Fruit fly (Drosophila melanogaster): ENCODE results near the gene CG33116.

CG33116 gene

DNA sequence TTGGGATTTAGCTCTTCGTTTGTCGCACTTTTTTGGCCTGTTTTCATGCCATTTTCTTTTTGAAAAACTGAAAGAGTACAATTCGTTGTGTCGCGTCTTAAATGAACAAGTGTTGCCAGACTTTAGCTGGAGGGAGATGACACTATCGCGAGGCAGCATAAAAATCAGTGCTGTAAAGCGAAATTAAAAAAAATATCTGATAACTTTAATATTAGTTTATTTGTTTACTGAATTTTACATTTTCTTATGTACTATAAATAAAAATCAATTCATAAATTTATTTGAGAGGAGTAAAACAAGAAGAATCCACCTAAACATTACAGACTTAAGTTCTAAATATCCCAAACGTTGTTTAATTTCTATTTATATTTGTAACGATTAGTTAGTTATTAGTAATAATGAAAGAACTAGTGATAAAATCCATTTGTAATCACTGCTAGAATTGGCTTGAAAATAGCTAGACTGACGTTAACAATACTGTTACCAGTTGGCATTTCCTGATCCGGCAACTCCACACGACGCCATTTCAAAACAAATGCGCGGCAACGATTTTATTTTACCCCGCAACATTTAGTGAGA lies 44.0 kb downstream of the CG33116 start, which contains the start of the genes spi and msb1l (continued):
- TF ChIP-seq pita (GFP tag; optimal IDR thresholded peaks at IDR 0.05): no peak
- TF ChIP-seq CG10267 (tag; optimal IDR thresholded peaks at IDR 0.05): peak; percentile 96
- TF ChIP-seq h (optimal IDR thresholded peaks at IDR 0.05): no peak
- no peak for TF ChIP-seq rib (GFP tag; IDR thresholded peaks at IDR 0.05)
- TF ChIP-seq CG13424 (tag; optimal IDR thresholded peaks at IDR 0.05): peak; percentile 66
- TF ChIP-seq bigmax (GFP tag; optimal IDR thresholded peaks at IDR 0.05): no peak
- no peak for TF ChIP-seq CG30431 (GFP tag; optimal IDR thresholded peaks at IDR 0.05)
- no peak for TF ChIP-seq psq (GFP tag; optimal IDR thresholded peaks at IDR 0.05)
- TF ChIP-seq trem (tag; optimal IDR thresholded peaks at IDR 0.05): peak; percentile 74
- TF ChIP-seq Mes4 (GFP tag; optimal IDR thresholded peaks at IDR 0.05): no peak
- TF ChIP-seq CG14710 (tag; optimal IDR thresholded peaks at IDR 0.05): peak; percentile 86
- TF ChIP-seq disco-r (GFP tag; optimal IDR thresholded peaks at IDR 0.05): no peak
- TF ChIP-seq ttk (GFP tag; IDR thresholded peaks at IDR 0.05): no peak
- TF ChIP-seq cg (GFP tag; optimal IDR thresholded peaks at IDR 0.05): no peak
- no peak for TF ChIP-seq tup (GFP tag; optimal IDR thresholded peaks at IDR 0.05)
- peak; percentile 81 for TF ChIP-seq CG12391 (tag; optimal IDR thresholded peaks at IDR 0.05)
- TF ChIP-seq sens-2 (GFP tag; IDR thresholded peaks at IDR 0.05): no peak
- peak; percentile 20; the same call in 1 of the 2 replicates for TF ChIP-seq CG2129 (GFP tag; IDR thresholded peaks at IDR 0.05; ENCODE audit: partially characterized antibody)
- no peak for TF ChIP-seq CTCF (GFP tag; optimal IDR thresholded peaks at IDR 0.05)
- TF ChIP-seq YL-1 (GFP tag; optimal IDR thresholded peaks at IDR 0.05): no peak
- TF ChIP-seq Dbx (GFP tag; IDR thresholded peaks at IDR 0.05): peak; percentile 65; the same call in 2 of the 3 replicates
- TF ChIP-seq cas (GFP tag; IDR thresholded peaks at IDR 0.05): no peak
- TF ChIP-seq corto (GFP tag; optimal IDR thresholded peaks at IDR 0.05): no peak
- TF ChIP-seq CG8478 (optimal IDR thresholded peaks at IDR 0.05): no peak
- no peak for TF ChIP-seq Camta (GFP tag; optimal IDR thresholded peaks at IDR 0.05)
- TF ChIP-seq CG10959 (GFP tag; IDR thresholded peaks at IDR 0.05): no peak
- no peak for TF ChIP-seq CG17612 (GFP tag; IDR thresholded peaks at IDR 0.05)
- peak; percentile 42 for TF ChIP-seq CG2116 (GFP tag; optimal IDR thresholded peaks at IDR 0.05)
- no peak for TF ChIP-seq Optix (GFP tag; IDR thresholded peaks at IDR 0.05)
- TF ChIP-seq sima (GFP tag; optimal IDR thresholded peaks at IDR 0.05): no peak
- TF ChIP-seq CG10654 (GFP tag; optimal IDR thresholded peaks at IDR 0.05): peak; percentile 50
- TF ChIP-seq CG11456 (GFP tag; IDR thresholded peaks at IDR 0.05): no peak
- no peak for TF ChIP-seq CG7372 (GFP tag; IDR thresholded peaks at IDR 0.05)
- no peak for TF ChIP-seq TFAM (GFP tag; optimal IDR thresholded peaks at IDR 0.05)
- no peak for TF ChIP-seq hbn (GFP tag; IDR thresholded peaks at IDR 0.05; ENCODE audit: partially characterized antibody)
- TF ChIP-seq lola (GFP tag; optimal IDR thresholded peaks at IDR 0.05): peak in 1 of 3 experiments; percentile 65
- TF ChIP-seq CG9876 (GFP tag; optimal IDR thresholded peaks at IDR 0.05): no peak
- peak in 1 of 2 experiments; percentile 17 for TF ChIP-seq chif (GFP tag; optimal IDR thresholded peaks at IDR 0.05)
- TF ChIP-seq CG14441 (GFP tag; IDR thresholded peaks at IDR 0.05): peak; percentile 18; the same call in 1 of the 2 replicates
- no peak for TF ChIP-seq Hsf (GFP tag; optimal IDR thresholded peaks at IDR 0.05)
- TF ChIP-seq Dll (GFP tag; IDR thresholded peaks at IDR 0.05; ENCODE audit: partially characterized antibody): peak; percentile 63; the same call in 3 of the 4 replicates
- TF ChIP-seq pan (optimal IDR thresholded peaks at IDR 0.05): no peak
- no peak for TF ChIP-seq pan (GFP tag; optimal IDR thresholded peaks at IDR 0.05 in 1 of 2, IDR thresholded peaks at IDR 0.05 in 1 of 2)
- TF ChIP-seq lbe (GFP tag; optimal IDR thresholded peaks at IDR 0.05): no peak
- no peak for TF ChIP-seq sim (GFP tag; IDR thresholded peaks at IDR 0.05)
- peak; percentile 65 for TF ChIP-seq CG2678 (tag; optimal IDR thresholded peaks at IDR 0.05)
- TF ChIP-seq HmgZ (tag; optimal IDR thresholded peaks at IDR 0.05): peak; percentile 15
- TF ChIP-seq Dfd (GFP tag; optimal IDR thresholded peaks at IDR 0.05): no peak
- TF ChIP-seq CG3995 (GFP tag; optimal IDR thresholded peaks at IDR 0.05): peak; percentile 90
- TF ChIP-seq CG9215 (GFP tag; IDR thresholded peaks at IDR 0.05): peak; percentile 57; the same call in 1 of the 2 replicates
- peak; percentile 67 for TF ChIP-seq Nf-YC (tag; optimal IDR thresholded peaks at IDR 0.05)
- TF ChIP-seq Trl (optimal IDR thresholded peaks at IDR 0.05): no peak
- TF ChIP-seq Trl (GFP tag; optimal IDR thresholded peaks at IDR 0.05): no peak
